Worm (Caenorhabditis elegans): ENCODE data around the gene mak-2.
A peak's percentile ranks its signal among the peaks of the same experiment; 100 is the strongest.

Gene mak-2

ce11 chrIV:860810-861209 is 24.3 kb upstream of the mak-2 start:
- TF ChIP-seq dmd-8 (GFP tag; IDR thresholded peaks at IDR 0.05) (no peak), set-16 (GFP tag; IDR thresholded peaks at IDR 0.05) (peak; percentile 59)

ce11 chrIV:866828-867270 is 18.3 kb upstream of the mak-2 start:
- TF ChIP-seq Y105C5A.15 (GFP tag; IDR thresholded peaks at IDR 0.05) (no peak), T26A8.4 (GFP tag; IDR thresholded peaks at IDR 0.05) (peak; percentile 89), ama-1 (optimal IDR thresholded peaks at IDR 0.05) (peak; percentile 99), fkh-10 (GFP tag; optimal IDR thresholded peaks at IDR 0.05) (no peak), D1046.2 (GFP tag; IDR thresholded peaks at IDR 0.05) (0 out of 2 replicates have a peak, but pooled peaks have one; percentile 56), mxl-3 (GFP tag; optimal IDR thresholded peaks at IDR 0.05) (peak; percentile 72), tra-1 (GFP tag; IDR thresholded peaks at IDR 0.05) (0 out of 2 replicates have a peak, but pooled peaks have one; percentile 38), nhr-6 (tag; optimal IDR thresholded peaks at IDR 0.05) (peak; percentile 48), daf-16 (GFP tag; optimal IDR thresholded peaks at IDR 0.05) (peak; percentile 48 to 51), daf-16 (tag; optimal IDR thresholded peaks at IDR 0.05) (peak; percentile 84), vab-7 (GFP tag; IDR thresholded peaks at IDR 0.05) (peak; percentile 70), php-3 (GFP tag; IDR thresholded peaks at IDR 0.05) (peak; percentile 49; the same call in 1 of the 2 replicates), aly-2 (tag; optimal IDR thresholded peaks at IDR 0.05) (no peak), nhr-25 (tag; optimal IDR thresholded peaks at IDR 0.05; ENCODE audit: borderline replicate concordance, insufficient read depth) (peak; percentile 40), nhr-42 (GFP tag; IDR thresholded peaks at IDR 0.05) (peak; percentile 59), mes-2 (tag; optimal IDR thresholded peaks at IDR 0.05; ENCODE audit: poor library complexity, severe bottlenecking) (peak; percentile 82), zfp-2 (tag; optimal IDR thresholded peaks at IDR 0.05) (no peak), ztf-11 (tag; optimal IDR thresholded peaks at IDR 0.05) (no peak), F26F4.8 (GFP tag; conservative IDR thresholded peaks at IDR 0.05) (no peak), gei-8 (GFP tag; optimal IDR thresholded peaks at IDR 0.05) (peak; percentile 46), rbr-2 (tag; optimal IDR thresholded peaks at IDR 0.05) (peak; percentile 69), ceh-28 (tag; optimal IDR thresholded peaks at IDR 0.05) (no peak), ctbp-1 (GFP tag; IDR thresholded peaks at IDR 0.05) (peak; percentile 73), lin-13 (GFP tag; optimal IDR thresholded peaks at IDR 0.05) (peak; percentile 92), ZK337.2 (GFP tag; IDR thresholded peaks at IDR 0.05) (peak; percentile 36; the same call in 1 of the 2 replicates), mdl-1 (tag; optimal IDR thresholded peaks at IDR 0.05) (peak in 1 of 2 experiments; percentile 11), skn-1 (tag; optimal IDR thresholded peaks at IDR 0.05) (no peak), zfp-3 (GFP tag; conservative IDR thresholded peaks at IDR 0.05) (0 out of 2 replicates have a peak, but pooled peaks have one; percentile 36), T20F7.1 (GFP tag; optimal IDR thresholded peaks at IDR 0.05) (no peak), duxl-1 (tag; optimal IDR thresholded peaks at IDR 0.05; ENCODE audit: poor library complexity) (peak; percentile 79), lin-29 (GFP tag; IDR thresholded peaks at IDR 0.05) (no peak), mxl-2 (GFP tag; conservative IDR thresholded peaks at IDR 0.05) (no peak), lir-3 (tag; optimal IDR thresholded peaks at IDR 0.05) (peak; percentile 29), nhr-237 (tag; optimal IDR thresholded peaks at IDR 0.05) (no peak), nhr-76 (tag; optimal IDR thresholded peaks at IDR 0.05) (no peak), lin-38 (GFP tag; IDR thresholded peaks at IDR 0.05) (peak; percentile 86), dmd-9 (GFP tag; IDR thresholded peaks at IDR 0.05) (0 out of 2 replicates have a peak, but pooled peaks have one; percentile 7), ceh-32 (tag; optimal IDR thresholded peaks at IDR 0.05; ENCODE audit: poor library complexity) (no peak), daf-19 (GFP tag; conservative IDR thresholded peaks at IDR 0.05) (no peak), set-16 (GFP tag; IDR thresholded peaks at IDR 0.05) (peak; percentile 60; the same call in 1 of the 2 replicates), lin-1 (GFP tag; IDR thresholded peaks at IDR 0.05) (peak; percentile 50; the same call in 1 of the 2 replicates), saeg-2 (GFP tag; IDR thresholded peaks at IDR 0.05) (no peak), lsy-2 (tag; optimal IDR thresholded peaks at IDR 0.05) (peak; percentile 50 to 73), nhr-10 (tag; optimal IDR thresholded peaks at IDR 0.05) (no peak), F44E2.7 (GFP tag; IDR thresholded peaks at IDR 0.05) (no peak), madf-5 (GFP tag; IDR thresholded peaks at IDR 0.05) (no peak), nhr-102 (tag; optimal IDR thresholded peaks at IDR 0.05) (peak; percentile 80), fos-1 (tag; optimal IDR thresholded peaks at IDR 0.05) (no peak)
